Worm (Caenorhabditis elegans) whole organism, L3 larva: ENCODE results near the gene R10E4.11.

Experiments used
- R02D3.7 ChIP-seq: fragments of 150-350 bp; optimal IDR thresholded peaks from 2 replicates; lab custom pipeline; 2014; ENCODE audit warnings: missing biosample characterization, missing genetic modification characterization
- aly-2 ChIP-seq: fragments of 150-350 bp; optimal IDR thresholded peaks from 2 replicates; lab custom pipeline; 2014; ENCODE audit warnings: missing biosample characterization, missing genetic modification characterization
- ceh-16 ChIP-seq: sonication (generic microtip); optimal IDR thresholded peaks from 2 replicates; lab custom pipeline; 2017; ENCODE audit warnings: missing biosample characterization, missing genetic modification characterization
- ceh-28 ChIP-seq: fragments of 150-350 bp; optimal IDR thresholded peaks from 2 replicates; lab custom pipeline; 2014; ENCODE audit warnings: missing biosample characterization, missing genetic modification reagents, missing genetic modification characterization
- daf-12 ChIP-seq: fragments of 150-350 bp; optimal IDR thresholded peaks from 2 replicates; lab custom pipeline; 2014; ENCODE audit warnings: missing biosample characterization, missing genetic modification reagents, missing genetic modification characterization
- egl-5 ChIP-seq: fragments of 150-350 bp; optimal IDR thresholded peaks from 2 replicates; lab custom pipeline; 2017; ENCODE audit warnings: missing biosample characterization, missing genetic modification reagents, missing genetic modification characterization, inconsistent platforms
- elt-1 ChIP-seq: fragments of 150-350 bp; optimal IDR thresholded peaks from 2 replicates; lab custom pipeline; 2014; ENCODE audit warnings: missing biosample characterization, missing genetic modification characterization
- elt-2 ChIP-seq: sonication (generic microtip); optimal IDR thresholded peaks from 2 replicates; lab custom pipeline; 2016; ENCODE audit warnings: missing genetic modification reagents, mild to moderate bottlenecking, missing genetic modification characterization, missing compliant biosample characterization
- elt-3 ChIP-seq, 3 experiments: fragments of 150-350 bp in 1 of 3; sonication (generic microtip) in 2 of 3; optimal IDR thresholded peaks; 2 replicates in 2 of 3; 4 replicates in 1 of 3; lab custom pipeline; 2014 to 2017; ENCODE audit warnings: missing biosample characterization in 3 of 3, missing genetic modification characterization in 3 of 3
- fkh-10 ChIP-seq: sonication (generic microtip); optimal IDR thresholded peaks from 2 replicates; lab custom pipeline; 2017; ENCODE audit warnings: missing biosample characterization, missing genetic modification reagents, missing genetic modification characterization
- fos-1 ChIP-seq: fragments of 150-350 bp; optimal IDR thresholded peaks from 2 replicates; lab custom pipeline; 2014; ENCODE audit warnings: missing biosample characterization, missing genetic modification characterization
- hmg-11 ChIP-seq: sonication (generic microtip); optimal IDR thresholded peaks from 2 replicates; lab custom pipeline; 2016; ENCODE audit warnings: missing genetic modification characterization, missing compliant biosample characterization
- jun-1 ChIP-seq: fragments of 150-350 bp; optimal IDR thresholded peaks from 2 replicates; lab custom pipeline; 2014; ENCODE audit warnings: missing biosample characterization, missing genetic modification reagents, missing genetic modification characterization
- lin-15B ChIP-seq: fragments of 150-350 bp; optimal IDR thresholded peaks from 2 replicates; lab custom pipeline; 2014; ENCODE audit warnings: missing biosample characterization, missing genetic modification characterization
- lin-39 ChIP-seq: fragments of 150-350 bp; optimal IDR thresholded peaks from 2 replicates; lab custom pipeline; 2018; ENCODE audit warnings: missing biosample characterization, missing genetic modification reagents, missing genetic modification characterization
- lsy-12 ChIP-seq: sonication (generic microtip); optimal IDR thresholded peaks from 2 replicates; lab custom pipeline; 2016; ENCODE audit warnings: mild to moderate bottlenecking, missing genetic modification characterization, missing compliant biosample characterization
- nfya-1 ChIP-seq: sonication (generic microtip); optimal IDR thresholded peaks from 2 replicates; lab custom pipeline; 2017; ENCODE audit warnings: missing genetic modification characterization, mild to moderate bottlenecking, missing compliant biosample characterization, antibody characterized with exemption, moderate library complexity; ENCODE audit not compliant: insufficient read depth
- nhr-11 ChIP-seq: fragments of 150-350 bp; optimal IDR thresholded peaks from 2 replicates; lab custom pipeline; 2014; ENCODE audit warnings: missing biosample characterization, missing genetic modification characterization
- nhr-23 ChIP-seq: fragments of 150-350 bp; optimal IDR thresholded peaks from 2 replicates; lab custom pipeline; 2014; ENCODE audit warnings: missing biosample characterization, missing genetic modification reagents, missing genetic modification characterization
- nhr-25 ChIP-seq: sonication (generic microtip); optimal IDR thresholded peaks from 2 replicates; lab custom pipeline; 2017; ENCODE audit warnings: missing biosample characterization, missing genetic modification characterization
- nhr-67 ChIP-seq: fragments of 150-350 bp; optimal IDR thresholded peaks from 2 replicates; lab custom pipeline; 2014; ENCODE audit warnings: missing biosample characterization, missing genetic modification characterization
- nhr-76 ChIP-seq: fragments of 150-350 bp; sonication (generic microtip); optimal IDR thresholded peaks from 5 replicates; lab custom pipeline; 2014; ENCODE audit warnings: missing biosample characterization, missing genetic modification characterization
- nhr-77 ChIP-seq: fragments of 150-350 bp; optimal IDR thresholded peaks from 2 replicates; lab custom pipeline; 2014; ENCODE audit warnings: missing biosample characterization, missing genetic modification characterization
- pha-4 ChIP-seq: fragments of 150-350 bp; optimal IDR thresholded peaks from 2 replicates; lab custom pipeline; 2014; ENCODE audit warnings: missing biosample characterization, missing genetic modification reagents, missing genetic modification characterization
- pqm-1 ChIP-seq: fragments of 150-350 bp; optimal IDR thresholded peaks from 2 replicates; lab custom pipeline; 2017; ENCODE audit warnings: missing biosample characterization, missing genetic modification characterization, inconsistent platforms
- skn-1 ChIP-seq: fragments of 150-350 bp; optimal IDR thresholded peaks from 2 replicates; lab custom pipeline; 2014; ENCODE audit warnings: missing biosample characterization, missing genetic modification characterization
- tbx-2 ChIP-seq: sonication (generic microtip); optimal IDR thresholded peaks from 2 replicates; lab custom pipeline; 2016; ENCODE audit warnings: mild to moderate bottlenecking, missing genetic modification characterization, missing compliant biosample characterization
- unc-39 ChIP-seq: sonication (generic microtip); optimal IDR thresholded peaks from 4 replicates; lab custom pipeline; 2017; ENCODE audit warnings: missing biosample characterization, missing genetic modification characterization
- unc-62 ChIP-seq: fragments of 150-350 bp; sonication (generic microtip); optimal IDR thresholded peaks from 4 replicates; lab custom pipeline; 2014; ENCODE audit warnings: missing biosample characterization, missing genetic modification reagents, missing genetic modification characterization
- zag-1 ChIP-seq: fragments of 150-350 bp; optimal IDR thresholded peaks from 2 replicates; lab custom pipeline; 2014; ENCODE audit warnings: missing biosample characterization, missing genetic modification characterization

The R10E4.11 gene

DNA sequence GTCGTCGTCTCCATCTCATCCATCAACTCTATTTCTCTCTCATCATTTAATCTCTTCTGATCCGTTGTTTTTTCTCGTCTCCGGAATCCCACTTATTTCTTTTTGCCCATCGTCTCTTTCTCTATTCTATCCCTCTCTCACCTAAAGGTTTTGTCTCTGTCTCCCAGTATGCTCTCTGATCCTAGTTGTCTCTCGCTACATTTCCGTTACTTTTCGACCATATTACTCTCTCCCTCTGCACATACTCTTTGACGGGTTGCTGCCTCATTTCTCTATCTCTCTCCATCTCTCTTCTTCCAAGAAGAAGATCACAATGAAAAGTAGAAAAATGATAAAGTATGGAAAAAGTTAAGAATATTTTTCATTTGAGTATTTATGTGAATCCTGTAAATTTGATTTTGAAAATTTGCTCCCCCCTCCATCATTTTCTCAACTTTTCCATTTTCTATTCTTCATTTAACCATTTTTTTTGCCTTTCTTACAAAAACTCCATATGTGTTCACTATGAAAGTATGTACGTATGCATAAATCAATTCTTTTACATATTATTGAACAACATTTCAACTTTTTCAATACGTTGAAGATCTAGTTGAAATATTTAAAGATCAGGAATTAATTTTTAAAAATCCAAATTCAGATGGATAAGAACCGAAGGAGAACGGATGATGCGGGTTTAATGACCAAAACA lies 16.4 kb upstream of the R10E4.11 start, which contains the start of gene tag-131:
Gene tag-131 (plus strand): TSS at position 638 of the 688 bp plus-strand sequence.
- TF ChIP-seq ceh-28 (peak; percentile 39), nhr-23 (tag; lab: Kevin White, UChicago) (peak; percentile 68), nfya-1 (tag; lab: Kevin White, UChicago) (peak; percentile 20), elt-3 (tag; optimal IDR thresholded peaks at IDR 0.05; lab: Kevin White, UChicago) (no peak)

DNA sequence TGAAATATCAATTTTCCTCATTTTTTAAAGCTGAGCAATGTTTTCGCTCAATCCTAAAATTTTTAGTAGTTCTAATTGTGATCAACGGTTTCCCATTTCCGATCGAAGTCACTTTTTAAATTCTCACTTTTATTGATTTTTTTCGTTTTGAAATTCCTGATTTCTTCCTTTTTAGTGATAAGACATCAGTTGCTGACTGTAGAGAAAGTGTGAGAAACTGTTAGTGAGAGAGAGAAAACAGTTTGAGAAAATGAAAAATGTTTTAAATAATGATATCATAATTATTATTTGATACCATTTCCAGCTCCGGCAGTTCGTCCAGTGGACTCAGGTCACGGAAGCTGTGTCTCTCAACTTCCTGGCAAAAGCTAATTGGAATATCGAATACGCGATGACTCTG lies 13.7 kb upstream of the R10E4.11 start:
- TF ChIP-seq ceh-28, result peak; percentile 16
- peak; percentile 51 for TF ChIP-seq elt-2
- TF ChIP-seq unc-39 (tag; lab: Kevin White, UChicago), result no peak
- TF ChIP-seq elt-1, result no peak

DNA sequence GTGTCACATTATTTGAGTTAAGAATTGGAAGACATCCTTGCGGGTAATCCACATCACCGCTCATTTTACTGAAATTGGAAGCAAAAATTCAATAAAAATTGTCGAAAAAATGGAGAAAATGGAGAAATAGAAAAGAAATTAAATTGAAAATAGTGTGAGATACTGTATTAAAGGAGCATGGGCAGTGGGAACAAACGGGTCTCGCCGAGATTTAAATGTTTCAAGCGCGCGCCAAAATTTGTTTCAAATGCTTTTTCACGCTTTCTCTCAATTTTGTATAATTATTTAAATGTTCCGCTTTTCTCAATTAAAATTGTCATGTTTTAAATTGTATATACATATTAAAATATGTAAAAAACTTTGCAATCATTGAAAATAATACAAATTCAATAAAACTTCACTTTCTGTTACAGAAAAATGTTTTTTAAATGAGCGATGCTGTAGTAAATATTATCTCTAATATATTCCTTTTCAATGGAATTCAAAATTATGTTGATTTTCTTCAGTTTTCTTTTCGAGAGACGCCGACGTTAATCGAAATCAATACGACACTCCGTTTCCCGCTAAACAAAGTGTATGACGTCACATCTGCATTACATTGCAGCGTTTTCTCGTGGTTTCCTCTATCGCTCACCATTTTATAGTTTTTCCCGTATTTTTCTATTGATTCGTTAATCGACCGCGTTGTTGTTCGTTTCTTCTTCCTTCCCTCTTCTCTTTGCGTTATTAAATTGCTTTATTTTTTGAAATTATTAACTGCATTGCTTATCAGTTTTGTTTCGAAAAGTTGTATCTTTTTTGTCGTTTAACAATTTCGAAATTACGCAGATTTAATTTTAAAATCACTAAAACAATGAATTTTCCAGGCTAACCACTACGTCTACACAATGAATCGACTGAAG lies 12.5 kb upstream of the R10E4.11 start, which contains the start of the genes evl-14 and dcn-1:
Gene evl-14 (minus strand): TSS at position 68 of the 902 bp plus-strand sequence.
Gene dcn-1 (plus strand): TSS at position 852 of the 902 bp plus-strand sequence.
- TF ChIP-seq nhr-11 (tag; lab: Kevin White, UChicago) (no peak), nhr-25 (tag; lab: Kevin White, UChicago) (peak; percentile 88), lin-15B (tag; lab: Kevin White, UChicago) (peak; percentile 63), nhr-76 (tag; lab: Kevin White, UChicago) (no peak), lin-39 (tag; lab: Kevin White, UChicago) (peak; percentile 57), elt-3 (tag; optimal IDR thresholded peaks at IDR 0.05; lab: Kevin White, UChicago) (no peak), elt-2 (peak; percentile 65), ceh-16 (tag; lab: Kevin White, UChicago) (no peak), egl-5 (tag; lab: Kevin White, UChicago) (peak; percentile 80), hmg-11 (tag; lab: Kevin White, UChicago) (peak; percentile 77), ceh-28 (peak; percentile 63), nhr-23 (tag; lab: Kevin White, UChicago) (peak; percentile 74), jun-1 (tag; lab: Kevin White, UChicago) (peak; percentile 74), pqm-1 (peak; percentile 37), skn-1 (tag; lab: Kevin White, UChicago) (peak; percentile 5), pha-4 (peak; percentile 92), nfya-1 (tag; lab: Kevin White, UChicago) (peak; percentile 88), fkh-10 (GFP tag; lab: Kevin White, UChicago) (no peak), unc-39 (tag; lab: Kevin White, UChicago) (no peak), unc-62 (GFP tag; lab: Kevin White, UChicago) (no peak), daf-12 (tag; lab: Kevin White, UChicago) (no peak)

DNA sequence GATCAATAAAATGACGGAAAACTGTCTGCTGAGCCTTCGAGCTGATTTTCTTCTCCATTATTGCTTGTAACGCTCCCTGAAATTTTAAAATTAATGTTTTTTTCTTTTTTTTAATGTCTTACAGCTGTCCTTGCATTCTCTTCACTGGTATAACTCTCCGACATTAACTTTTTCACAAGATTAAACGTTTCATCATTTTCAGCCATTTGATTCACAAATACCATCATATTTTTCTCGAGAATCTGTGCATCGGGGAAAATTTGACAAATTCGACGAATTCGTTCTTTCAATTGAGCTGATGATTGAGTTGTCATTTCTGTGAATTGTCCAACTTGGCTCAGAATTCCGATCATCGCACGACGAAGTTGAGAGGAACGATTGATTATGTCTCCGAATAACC lies 8.5 kb upstream of the R10E4.11 start:
- no peak for TF ChIP-seq fos-1 (tag; lab: Kevin White, UChicago)
- no peak for TF ChIP-seq ceh-16 (tag; lab: Kevin White, UChicago)
- no peak for TF ChIP-seq nhr-11 (tag; lab: Kevin White, UChicago)
- no peak for TF ChIP-seq lin-39 (tag; lab: Kevin White, UChicago)
- TF ChIP-seq lsy-12 (tag; lab: Kevin White, UChicago), result no peak
- TF ChIP-seq tbx-2 (tag; lab: Kevin White, UChicago), result no peak
- no peak for TF ChIP-seq nhr-77 (tag; lab: Kevin White, UChicago)
- TF ChIP-seq elt-3 (tag; optimal IDR thresholded peaks at IDR 0.05; lab: Kevin White, UChicago), result no peak
- TF ChIP-seq R02D3.7 (tag; lab: Kevin White, UChicago), result no peak
- TF ChIP-seq egl-5 (tag; lab: Kevin White, UChicago), result no peak
- no peak for TF ChIP-seq zag-1 (tag; lab: Kevin White, UChicago)
- TF ChIP-seq aly-2 (tag; lab: Kevin White, UChicago), result no peak
- TF ChIP-seq nhr-23 (tag; lab: Kevin White, UChicago), result no peak
- no peak for TF ChIP-seq nhr-25 (tag; lab: Kevin White, UChicago)
- no peak for TF ChIP-seq elt-2
- TF ChIP-seq unc-39 (tag; lab: Kevin White, UChicago), result no peak
- TF ChIP-seq nhr-67 (tag; lab: Kevin White, UChicago), result no peak
